Worm (Caenorhabditis elegans) whole organism, L3 larva: ENCODE results near the gene oac-57.

ENCODE experiments used
- R02D3.7 ChIP-seq: fragments of 150-350 bp; optimal IDR thresholded peaks from 2 replicates; lab custom pipeline; 2014; ENCODE audit warnings: missing biosample characterization, missing genetic modification characterization
- ZK546.5 ChIP-seq: sonication (generic microtip); optimal IDR thresholded peaks from 2 replicates; lab custom pipeline; 2017; ENCODE audit warnings: missing biosample characterization, missing genetic modification characterization
- aly-2 ChIP-seq: fragments of 150-350 bp; optimal IDR thresholded peaks from 2 replicates; lab custom pipeline; 2014; ENCODE audit warnings: missing biosample characterization, missing genetic modification characterization
- ama-1 ChIP-seq: fragments of 150-350 bp; optimal IDR thresholded peaks from 2 replicates; lab custom pipeline; 2018
- ceh-16 ChIP-seq: sonication (generic microtip); optimal IDR thresholded peaks from 2 replicates; lab custom pipeline; 2017; ENCODE audit warnings: missing biosample characterization, missing genetic modification characterization
- ceh-28 ChIP-seq: fragments of 150-350 bp; optimal IDR thresholded peaks from 2 replicates; lab custom pipeline; 2014; ENCODE audit warnings: missing biosample characterization, missing genetic modification reagents, missing genetic modification characterization
- ceh-82 ChIP-seq: fragments of 150-350 bp; optimal IDR thresholded peaks from 2 replicates; lab custom pipeline; 2014; ENCODE audit warnings: missing biosample characterization, missing genetic modification characterization
- ceh-9 ChIP-seq: sonication (generic microtip); optimal IDR thresholded peaks from 2 replicates; lab custom pipeline; 2018; ENCODE audit warnings: missing biosample characterization, missing genetic modification characterization
- egl-27 ChIP-seq: sonication (generic microtip); optimal IDR thresholded peaks from 4 replicates; lab custom pipeline; 2017; ENCODE audit warnings: missing biosample characterization, missing genetic modification reagents, missing genetic modification characterization
- egl-5 ChIP-seq: fragments of 150-350 bp; optimal IDR thresholded peaks from 2 replicates; lab custom pipeline; 2017; ENCODE audit warnings: missing biosample characterization, missing genetic modification reagents, missing genetic modification characterization, inconsistent platforms
- elt-2 ChIP-seq: sonication (generic microtip); optimal IDR thresholded peaks from 2 replicates; lab custom pipeline; 2016; ENCODE audit warnings: missing genetic modification reagents, mild to moderate bottlenecking, missing genetic modification characterization, missing compliant biosample characterization
- elt-3 ChIP-seq, 3 experiments: fragments of 150-350 bp in 1 of 3; sonication (generic microtip) in 2 of 3; optimal IDR thresholded peaks; 2 replicates in 2 of 3; 4 replicates in 1 of 3; lab custom pipeline; 2014 to 2017; ENCODE audit warnings: missing biosample characterization in 3 of 3, missing genetic modification characterization in 3 of 3
- eor-1 ChIP-seq, 2 experiments: fragments of 150-350 bp; optimal IDR thresholded peaks; 2 replicates each; lab custom pipeline; 2014 to 2018; ENCODE audit warnings: missing biosample characterization in 2 of 2, missing genetic modification characterization in 2 of 2
- fkh-10 ChIP-seq: sonication (generic microtip); optimal IDR thresholded peaks from 2 replicates; lab custom pipeline; 2017; ENCODE audit warnings: missing biosample characterization, missing genetic modification reagents, missing genetic modification characterization
- fkh-2 ChIP-seq: fragments of 150-350 bp; optimal IDR thresholded peaks from 2 replicates; lab custom pipeline; 2014; ENCODE audit warnings: missing biosample characterization, missing genetic modification reagents, missing genetic modification characterization
- hmg-11 ChIP-seq: sonication (generic microtip); optimal IDR thresholded peaks from 2 replicates; lab custom pipeline; 2016; ENCODE audit warnings: missing genetic modification characterization, missing compliant biosample characterization
- jun-1 ChIP-seq: fragments of 150-350 bp; optimal IDR thresholded peaks from 2 replicates; lab custom pipeline; 2014; ENCODE audit warnings: missing biosample characterization, missing genetic modification reagents, missing genetic modification characterization
- lin-15B ChIP-seq: fragments of 150-350 bp; optimal IDR thresholded peaks from 2 replicates; lab custom pipeline; 2014; ENCODE audit warnings: missing biosample characterization, missing genetic modification characterization
- lin-39 ChIP-seq: fragments of 150-350 bp; optimal IDR thresholded peaks from 2 replicates; lab custom pipeline; 2018; ENCODE audit warnings: missing biosample characterization, missing genetic modification reagents, missing genetic modification characterization
- lsy-12 ChIP-seq: sonication (generic microtip); optimal IDR thresholded peaks from 2 replicates; lab custom pipeline; 2016; ENCODE audit warnings: mild to moderate bottlenecking, missing genetic modification characterization, missing compliant biosample characterization
- mdl-1 ChIP-seq: fragments of 150-350 bp; optimal IDR thresholded peaks from 2 replicates; lab custom pipeline; 2014; ENCODE audit warnings: missing biosample characterization, missing genetic modification characterization
- nfya-1 ChIP-seq: sonication (generic microtip); optimal IDR thresholded peaks from 2 replicates; lab custom pipeline; 2017; ENCODE audit warnings: missing genetic modification characterization, mild to moderate bottlenecking, missing compliant biosample characterization, antibody characterized with exemption, moderate library complexity; ENCODE audit not compliant: insufficient read depth
- nhr-11 ChIP-seq: fragments of 150-350 bp; optimal IDR thresholded peaks from 2 replicates; lab custom pipeline; 2014; ENCODE audit warnings: missing biosample characterization, missing genetic modification characterization
- nhr-12 ChIP-seq: fragments of 150-350 bp; optimal IDR thresholded peaks from 2 replicates; lab custom pipeline; 2014; ENCODE audit warnings: missing biosample characterization, missing genetic modification characterization
- nhr-237 ChIP-seq: fragments of 150-350 bp; optimal IDR thresholded peaks from 2 replicates; lab custom pipeline; 2014; ENCODE audit warnings: missing biosample characterization, missing genetic modification characterization
- nhr-28 ChIP-seq: fragments of 150-350 bp; optimal IDR thresholded peaks from 2 replicates; lab custom pipeline; 2014; ENCODE audit warnings: missing biosample characterization, missing genetic modification characterization
- nhr-43 ChIP-seq: sonication (generic microtip); optimal IDR thresholded peaks from 2 replicates; lab custom pipeline; 2016; ENCODE audit warnings: mild to moderate bottlenecking, missing genetic modification characterization, missing compliant biosample characterization; ENCODE audit not compliant: poor library complexity, severe bottlenecking
- nhr-67 ChIP-seq: fragments of 150-350 bp; optimal IDR thresholded peaks from 2 replicates; lab custom pipeline; 2014; ENCODE audit warnings: missing biosample characterization, missing genetic modification characterization
- nhr-77 ChIP-seq: fragments of 150-350 bp; optimal IDR thresholded peaks from 2 replicates; lab custom pipeline; 2014; ENCODE audit warnings: missing biosample characterization, missing genetic modification characterization
- pha-4 ChIP-seq: fragments of 150-350 bp; optimal IDR thresholded peaks from 2 replicates; lab custom pipeline; 2014; ENCODE audit warnings: missing biosample characterization, missing genetic modification reagents, missing genetic modification characterization
- sea-2 ChIP-seq: fragments of 150-350 bp; sonication (generic microtip); optimal IDR thresholded peaks from 4 replicates; lab custom pipeline; 2014; ENCODE audit warnings: missing biosample characterization, missing genetic modification reagents, missing genetic modification characterization
- skn-1 ChIP-seq: fragments of 150-350 bp; optimal IDR thresholded peaks from 2 replicates; lab custom pipeline; 2014; ENCODE audit warnings: missing biosample characterization, missing genetic modification characterization
- unc-39 ChIP-seq: sonication (generic microtip); optimal IDR thresholded peaks from 4 replicates; lab custom pipeline; 2017; ENCODE audit warnings: missing biosample characterization, missing genetic modification characterization
- unc-62 ChIP-seq: fragments of 150-350 bp; sonication (generic microtip); optimal IDR thresholded peaks from 4 replicates; lab custom pipeline; 2014; ENCODE audit warnings: missing biosample characterization, missing genetic modification reagents, missing genetic modification characterization
- ztf-11 ChIP-seq: fragments of 150-350 bp; optimal IDR thresholded peaks from 2 replicates; lab custom pipeline; 2014; ENCODE audit warnings: missing biosample characterization, missing genetic modification characterization

Gene oac-57

ce11 chrIV:12290744-12291143 lies 16.9 kb downstream of the oac-57 start, which contains the start of gene C42C1.8:
C42C1.8 (plus strand) TSS chrIV:12291044.
- TF ChIP-seq elt-2 (tag; lab: Kevin White, UChicago) = no peak
- TF ChIP-seq lsy-12 (tag; lab: Kevin White, UChicago) = no peak
- no peak for TF ChIP-seq nhr-237 (tag; lab: Kevin White, UChicago)
- no peak for TF ChIP-seq lin-15B
- no peak for TF ChIP-seq nhr-12 (tag; lab: Kevin White, UChicago)
- no peak for TF ChIP-seq sea-2 (GFP tag; lab: Kevin White, UChicago)
- no peak for TF ChIP-seq ztf-11 (tag; lab: Kevin White, UChicago)
- no peak for TF ChIP-seq nhr-67
- TF ChIP-seq fkh-2 (tag; lab: Kevin White, UChicago) = no peak
- no peak for TF ChIP-seq unc-39 (tag; lab: Kevin White, UChicago)

- TF ChIP-seq mdl-1 = no peak
- no peak for TF ChIP-seq nhr-11
- TF ChIP-seq ceh-16 (tag; lab: Kevin White, UChicago) = no peak
- TF ChIP-seq ceh-28 (tag; lab: Kevin White, UChicago) = no peak
- TF ChIP-seq ceh-9 (tag; lab: Kevin White, UChicago) = no peak
- TF ChIP-seq egl-5 (tag; lab: Kevin White, UChicago) = no peak
- TF ChIP-seq nhr-43 (tag; lab: Kevin White, UChicago) = no peak
- TF ChIP-seq ceh-82 = no peak
- no peak for TF ChIP-seq ZK546.5 (tag; lab: Kevin White, UChicago)
- no peak for TF ChIP-seq unc-62 (GFP tag; lab: Kevin White, UChicago)
- no peak for TF ChIP-seq sea-2 (GFP tag; lab: Kevin White, UChicago)
- TF ChIP-seq ztf-11 (tag; lab: Kevin White, UChicago) = no peak
- TF ChIP-seq eor-1 (tag; optimal IDR thresholded peaks at IDR 0.05; lab: Kevin White, UChicago) = no peak
- no peak for TF ChIP-seq nhr-28
- no peak for TF ChIP-seq lsy-12 (tag; lab: Kevin White, UChicago)
These were observed 18.5 kb downstream of the oac-57 start, which contains the start of gene C42C1.9 for ce11 chrIV:12289149-12289548. C42C1.9 (plus strand) TSS chrIV:12289449.

- TF ChIP-seq fkh-2 (tag; lab: Kevin White, UChicago) (no peak), egl-5 (tag; lab: Kevin White, UChicago) (no peak), lin-39 (tag; lab: Kevin White, UChicago) (no peak), eor-1 (tag; optimal IDR thresholded peaks at IDR 0.05; lab: Kevin White, UChicago) (no peak), nfya-1 (no peak), unc-62 (GFP tag; lab: Kevin White, UChicago) (no peak), aly-2 (tag; lab: Kevin White, UChicago) (no peak), R02D3.7 (tag; lab: Kevin White, UChicago) (no peak), unc-39 (tag; lab: Kevin White, UChicago) (no peak), sea-2 (GFP tag; lab: Kevin White, UChicago) (no peak), nhr-11 (no peak), ceh-28 (tag; lab: Kevin White, UChicago) (no peak), ama-1 (no peak), ZK546.5 (tag; lab: Kevin White, UChicago) (no peak), skn-1 (tag; lab: Kevin White, UChicago) (no peak), nhr-67 (no peak), nhr-77 (tag; lab: Kevin White, UChicago) (no peak), pha-4 (tag; lab: Kevin White, UChicago) (no peak), lsy-12 (tag; lab: Kevin White, UChicago) (no peak), egl-27 (tag; lab: Kevin White, UChicago) (no peak)
These were observed 20.0 kb downstream of the oac-57 start, which contains the start of gene erl-1 for ce11 chrIV:12287628-12288027. erl-1 (plus strand) TSS chrIV:12287928.

ce11 chrIV:12282873-12283272 lies 24.7 kb downstream of the oac-57 start, which contains the start of gene hpo-12:
hpo-12 (plus strand) TSS chrIV:12283173.
- TF ChIP-seq nhr-28 (no peak), jun-1 (tag; lab: Kevin White, UChicago) (no peak)

ce11 chrIV:12282157-12282789 lies 25.3 kb downstream of the oac-57 start, which contains the start of the genes C42C1.12 and C42C1.19:
C42C1.12 (minus strand) TSS chrIV:12282207.
C42C1.19 (plus strand) TSS chrIV:12282739.
- TF ChIP-seq eor-1 (tag; optimal IDR thresholded peaks at IDR 0.05; lab: Kevin White, UChicago) (no peak), elt-3 (tag; optimal IDR thresholded peaks at IDR 0.05; lab: Kevin White, UChicago) (no peak), lin-15B (peak; percentile 33), pha-4 (tag; lab: Kevin White, UChicago) (peak; percentile 49), R02D3.7 (tag; lab: Kevin White, UChicago) (no peak), elt-2 (tag; lab: Kevin White, UChicago) (peak; percentile 14), hmg-11 (tag; lab: Kevin White, UChicago) (peak; percentile 57), fkh-10 (no peak), nhr-11 (no peak)
- TF ChIP-seq, all 47 proteins: peak for 4
